Worm (Caenorhabditis elegans) whole organism, L4 larva: Measurements from ENCODE around the gene sdz-32.

ENCODE experiments used
- R02D3.7 ChIP-seq: fragments of 150-350 bp; sonication (generic microtip); optimal IDR thresholded peaks from 3 replicates; lab custom pipeline; 2014; ENCODE audit warnings: missing biosample characterization, missing genetic modification characterization
- egl-27 ChIP-seq: sonication (generic microtip); optimal IDR thresholded peaks from 3 replicates; lab custom pipeline; 2017; ENCODE audit warnings: missing biosample characterization, missing genetic modification reagents, missing genetic modification characterization
- lin-38 ChIP-seq: fragments of 200-800 bp; sonication (Bioruptor generic); IDR thresholded peaks from 2 replicates; pipeline ENCODE4 v1.3.6; 2022; ENCODE audit warnings: missing genetic modification reagents, missing genetic modification characterization, missing compliant biosample characterization
- nhr-11 ChIP-seq: fragments of 150-350 bp; optimal IDR thresholded peaks from 2 replicates; lab custom pipeline; 2014; ENCODE audit warnings: missing biosample characterization, missing genetic modification characterization
- nhr-28 ChIP-seq: fragments of 150-350 bp; optimal IDR thresholded peaks from 2 replicates; lab custom pipeline; 2014; ENCODE audit warnings: missing biosample characterization, missing genetic modification characterization
- unc-39 ChIP-seq: sonication (generic microtip); optimal IDR thresholded peaks from 2 replicates; lab custom pipeline; 2017; ENCODE audit warnings: missing biosample characterization, missing genetic modification characterization
- zfp-2 ChIP-seq: sonication (generic microtip); optimal IDR thresholded peaks from 2 replicates; lab custom pipeline; 2016; ENCODE audit warnings: mild to moderate bottlenecking, missing genetic modification characterization, missing compliant biosample characterization
- ztf-11 ChIP-seq: fragments of 150-350 bp; optimal IDR thresholded peaks from 2 replicates; lab custom pipeline; 2014; ENCODE audit warnings: missing biosample characterization, missing genetic modification characterization

- no peak for TF ChIP-seq nhr-28 (tag; lab: Kevin White, UChicago)
- TF ChIP-seq zfp-2 (tag; lab: Kevin White, UChicago), result no peak
- no peak for TF ChIP-seq ztf-11 (tag; lab: Kevin White, UChicago)
- no peak for TF ChIP-seq unc-39 (tag; lab: Kevin White, UChicago)
- TF ChIP-seq lin-38 (GFP tag; lab: Robert Waterston, UW), result no peak
- TF ChIP-seq R02D3.7, result no peak
- no peak for TF ChIP-seq egl-27 (tag; lab: Kevin White, UChicago)
- TF ChIP-seq nhr-11 (tag; lab: Kevin White, UChicago), result no peak
Measured at ce11 chrII:3447906-3448305, 25.9 kb upstream of the sdz-32 start, which contains the start of gene C16C8.21.
